Worm (Caenorhabditis elegans): Measurements from ENCODE around the gene ddl-1.

ce11 chrII:5660736-5661734 is 12.9 kb upstream of the ddl-1 start, which contains the start of the genes ift-43 and mdt-26:
- TF ChIP-seq tlf-1 (GFP tag; optimal IDR thresholded peaks at IDR 0.05), result no peak
- TF ChIP-seq sptf-2 (GFP tag; optimal IDR thresholded peaks at IDR 0.05), result peak; percentile 98
- peak; percentile 56 for TF ChIP-seq gei-17 (GFP tag; optimal IDR thresholded peaks at IDR 0.05)
- no peak for TF ChIP-seq athp-1 (tag; optimal IDR thresholded peaks at IDR 0.05)
- TF ChIP-seq snpc-3.4 (tag; optimal IDR thresholded peaks at IDR 0.05), result no peak

All from whole organism, young adult.